Fruit fly (Drosophila melanogaster) whole organism, pupa: ENCODE results near the gene kdn.

ENCODE experiments used
- CG10348 ChIP-seq: fragments of 200-800 bp; sonication (Bioruptor generic); IDR thresholded peaks from 2 replicates; pipeline ENCODE4 v1.3.6; 2022; ENCODE audit warnings: missing biosample characterization, missing genetic modification characterization
- CG12605 ChIP-seq: fragments of 200-800 bp; sonication (Bioruptor generic); IDR thresholded peaks from 2 replicates; pipeline ENCODE4 v1.3.6; 2022; ENCODE audit warnings: missing biosample characterization, missing genetic modification characterization
- CG13204 ChIP-seq: fragments of 200-800 bp; sonication (Bioruptor generic); optimal IDR thresholded peaks from 2 replicates; lab custom pipeline; 2018; ENCODE audit warnings: missing biosample characterization, mild to moderate bottlenecking, missing genetic modification characterization, moderate library complexity
- CG14655 ChIP-seq: fragments of 200-800 bp; sonication (Bioruptor generic); optimal IDR thresholded peaks from 3 replicates; lab custom pipeline; 2017; ENCODE audit warnings: mild to moderate bottlenecking, missing biosample characterization, missing genetic modification reagents, missing genetic modification characterization
- CG15710 ChIP-seq: fragments of 200-800 bp; sonication (Bioruptor generic); optimal IDR thresholded peaks from 2 replicates; lab custom pipeline; 2018; ENCODE audit warnings: missing biosample characterization, mild to moderate bottlenecking, missing genetic modification characterization, moderate library complexity
- CG17806 ChIP-seq: fragments of 200-800 bp; sonication (Bioruptor generic); optimal IDR thresholded peaks from 2 replicates; lab custom pipeline; 2018; ENCODE audit warnings: missing biosample characterization, mild to moderate bottlenecking, missing genetic modification characterization, moderate library complexity
- CG32121 ChIP-seq: fragments of 200-800 bp; sonication (Bioruptor generic); IDR thresholded peaks from 2 replicates; pipeline ENCODE4 v1.3.6; 2022; ENCODE audit warnings: missing biosample characterization, missing genetic modification characterization
- CG34367 ChIP-seq: fragments of 200-800 bp; sonication (Bioruptor generic); optimal IDR thresholded peaks from 2 replicates; lab custom pipeline; 2018; ENCODE audit warnings: missing biosample characterization, mild to moderate bottlenecking, missing genetic modification characterization
- CG4496 ChIP-seq: fragments of 200-800 bp; sonication (Bioruptor generic); IDR thresholded peaks from 3 replicates; pipeline ENCODE4 v1.3.6; 2022; ENCODE audit warnings: missing biosample characterization, missing genetic modification characterization
- CG8159 ChIP-seq: fragments of 200-800 bp; sonication (Bioruptor generic); optimal IDR thresholded peaks from 3 replicates; lab custom pipeline; 2018; ENCODE audit warnings: missing biosample characterization, mild to moderate bottlenecking, missing genetic modification characterization, moderate library complexity
- CG8301 ChIP-seq: fragments of 200-800 bp; sonication (Bioruptor generic); optimal IDR thresholded peaks from 2 replicates; lab custom pipeline; 2018; ENCODE audit warnings: missing biosample characterization, mild to moderate bottlenecking, missing genetic modification characterization
- CG9948 ChIP-seq: fragments of 200-800 bp; sonication (Bioruptor generic); optimal IDR thresholded peaks from 2 replicates; lab custom pipeline; 2018; ENCODE audit warnings: missing biosample characterization, mild to moderate bottlenecking, missing genetic modification characterization, moderate library complexity
- D1 ChIP-seq: fragments of 200-800 bp; sonication (Bioruptor generic); optimal IDR thresholded peaks from 2 replicates; lab custom pipeline; 2018; ENCODE audit warnings: missing biosample characterization, mild to moderate bottlenecking, missing genetic modification characterization, moderate library complexity
- EcR ChIP-seq: fragments of 200-800 bp; sonication (Bioruptor generic); optimal IDR thresholded peaks from 3 replicates; lab custom pipeline; 2019; ENCODE audit warnings: missing biosample characterization, missing genetic modification characterization, mild to moderate bottlenecking, moderate library complexity, missing genetic modification reagents
- Ets98B ChIP-seq: fragments of 200-800 bp; sonication (Bioruptor generic); IDR thresholded peaks from 2 replicates; pipeline ENCODE4 v1.3.6; 2022; ENCODE audit warnings: missing biosample characterization, missing genetic modification characterization
- Pif1A ChIP-seq: fragments of 200-800 bp; sonication (Bioruptor generic); optimal IDR thresholded peaks from 3 replicates; lab custom pipeline; 2016; ENCODE audit warnings: missing biosample characterization, missing genetic modification characterization
- Pif1B ChIP-seq: fragments of 200-800 bp; sonication (Bioruptor generic); optimal IDR thresholded peaks from 3 replicates; lab custom pipeline; 2016; ENCODE audit warnings: missing biosample characterization, missing genetic modification characterization
- Snoo ChIP-seq: fragments of 200-800 bp; sonication (Bioruptor generic); optimal IDR thresholded peaks from 3 replicates; lab custom pipeline; 2017; ENCODE audit warnings: missing biosample characterization, mild to moderate bottlenecking, missing genetic modification characterization, inconsistent platforms
- fd96Ca ChIP-seq: fragments of 200-800 bp; sonication (Bioruptor generic); IDR thresholded peaks from 3 replicates; pipeline ENCODE4 v1.3.6; 2022; ENCODE audit warnings: missing biosample characterization, missing genetic modification characterization
- gl ChIP-seq: fragments of 200-800 bp; sonication (Bioruptor generic); optimal IDR thresholded peaks from 2 replicates; lab custom pipeline; 2018; ENCODE audit warnings: missing biosample characterization, mild to moderate bottlenecking, missing genetic modification characterization
- rn ChIP-seq: fragments of 200-800 bp; sonication (Bioruptor generic); IDR thresholded peaks from 2 replicates; pipeline ENCODE4 v1.3.6; 2022; ENCODE audit warnings: missing biosample characterization, missing genetic modification characterization

Gene kdn

dm6 chrX:6361215-6361614 lies 10.8 kb downstream of the kdn start:
- no peak for TF ChIP-seq CG4496 (GFP tag; lab: Robert Waterston, UW)
- no peak for TF ChIP-seq CG34367
- no peak for TF ChIP-seq D1 (tag; lab: Kevin White, UChicago)
- no peak for TF ChIP-seq CG12605
- TF ChIP-seq CG10348, result no peak
- no peak for TF ChIP-seq rn (GFP tag; lab: Robert Waterston, UW)
- TF ChIP-seq CG8301 (tag; lab: Kevin White, UChicago), result no peak
- no peak for TF ChIP-seq Pif1B (GFP tag; lab: Kevin White, UChicago)
- TF ChIP-seq EcR, result no peak
- no peak for TF ChIP-seq CG32121 (GFP tag; lab: Robert Waterston, UW)
- TF ChIP-seq CG9948 (tag; lab: Kevin White, UChicago), result no peak
- TF ChIP-seq CG15710, result no peak
- TF ChIP-seq, all 21 proteins: peak for 0

DNA sequence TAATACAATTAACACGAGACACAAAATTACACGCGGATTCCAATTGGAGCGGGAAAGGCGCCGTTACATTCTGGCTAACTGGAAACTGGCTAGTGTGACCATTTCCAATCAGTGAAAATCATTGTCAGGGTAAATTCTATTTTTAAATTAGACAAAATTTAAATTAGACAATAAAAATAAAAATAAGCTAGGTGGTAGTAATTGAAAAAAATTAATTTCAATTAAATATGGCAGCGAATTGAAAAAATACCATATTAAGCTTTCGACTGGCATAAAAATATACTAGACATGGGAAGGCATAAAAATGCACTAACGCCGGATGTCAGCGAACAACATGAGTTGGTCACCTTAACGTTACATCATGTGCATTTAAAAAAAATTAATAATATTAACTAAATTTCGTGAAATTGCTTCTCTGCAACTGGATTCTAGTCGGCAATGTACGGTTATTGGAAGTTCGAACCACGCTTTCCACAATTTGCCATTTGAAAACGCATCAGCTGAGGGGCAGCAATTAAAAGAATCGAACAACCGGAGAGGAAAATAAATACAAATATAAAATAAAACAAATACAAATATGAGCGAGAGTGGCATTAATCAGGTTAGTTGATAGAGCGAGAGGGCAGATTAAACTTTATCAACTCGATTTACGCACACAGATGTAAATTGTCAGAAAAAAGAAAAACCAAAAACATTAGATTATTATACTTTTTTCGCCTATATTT lies 15.4 kb downstream of the kdn start, which contains the start of the genes swa and Marf:
swa (minus strand) TSS at position 77 of the 725 bp plus-strand sequence.
Marf (plus strand) TSS at position 318 of the 725 bp plus-strand sequence.
- TF ChIP-seq CG10348 (no peak), D1 (tag; lab: Kevin White, UChicago) (no peak), CG4496 (GFP tag; lab: Robert Waterston, UW) (no peak), CG15710 (no peak), fd96Ca (no peak), Ets98B (GFP tag; lab: Robert Waterston, UW) (no peak), CG34367 (no peak), CG32121 (GFP tag; lab: Robert Waterston, UW) (no peak), CG12605 (no peak), CG9948 (tag; lab: Kevin White, UChicago) (no peak), Snoo (tag; lab: Kevin White, UChicago) (no peak), CG14655 (GFP tag; lab: Kevin White, UChicago) (no peak), Pif1A (no peak), gl (tag; lab: Kevin White, UChicago) (no peak), CG8301 (tag; lab: Kevin White, UChicago) (no peak), CG13204 (GFP tag; lab: Kevin White, UChicago) (no peak), EcR (no peak), rn (GFP tag; lab: Robert Waterston, UW) (no peak), CG8159 (no peak), CG17806 (tag; lab: Kevin White, UChicago) (no peak)

DNA sequence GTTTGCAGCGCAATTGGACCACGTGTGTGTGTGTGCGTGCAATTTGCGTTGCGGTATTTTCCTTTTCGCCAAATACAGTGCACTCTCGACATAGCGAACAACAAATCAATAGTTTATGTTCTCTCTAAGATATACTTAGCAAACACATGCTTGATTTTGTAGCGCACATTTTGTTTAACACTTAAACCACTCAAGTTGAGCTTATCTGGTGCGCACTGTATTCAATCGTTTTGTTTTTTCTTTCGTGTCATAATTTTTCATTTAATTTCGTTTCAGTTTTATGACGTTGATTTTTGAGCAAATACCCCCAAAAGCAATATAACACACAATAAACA lies 15.9 kb downstream of the kdn start:
- TF ChIP-seq CG15710 (peak; percentile 79), CG13204 (GFP tag; lab: Kevin White, UChicago) (no peak), Pif1B (GFP tag; lab: Kevin White, UChicago) (peak; percentile 81), CG17806 (tag; lab: Kevin White, UChicago) (peak; percentile 69), CG8301 (tag; lab: Kevin White, UChicago) (peak; percentile 88), D1 (tag; lab: Kevin White, UChicago) (no peak), CG9948 (tag; lab: Kevin White, UChicago) (peak; percentile 67), gl (tag; lab: Kevin White, UChicago) (peak; percentile 51), CG32121 (GFP tag; lab: Robert Waterston, UW) (peak; percentile 97), rn (GFP tag; lab: Robert Waterston, UW) (peak; percentile 88), Snoo (tag; lab: Kevin White, UChicago) (peak; percentile 90), Pif1A (peak; percentile 85), CG10348 (peak; percentile 80), CG34367 (peak; percentile 71), Ets98B (GFP tag; lab: Robert Waterston, UW) (peak; percentile 98), fd96Ca (peak; percentile 97), CG14655 (GFP tag; lab: Kevin White, UChicago) (peak; percentile 86), CG12605 (peak; percentile 92), CG8159 (peak; percentile 65), CG4496 (GFP tag; lab: Robert Waterston, UW) (peak; percentile 98), EcR (no peak)

dm6 chrX:6372769-6373197 lies 22.4 kb downstream of the kdn start, which contains the start of gene PpV:
Gene PpV (minus strand): TSS chrX:6372915.
- TF ChIP-seq CG8301 (tag; lab: Kevin White, UChicago) (no peak), Pif1A (no peak), CG10348 (no peak), CG15710 (peak; percentile 32), CG34367 (peak; percentile 13)

- TF ChIP-seq gl (tag; lab: Kevin White, UChicago) (no peak), CG8159 (peak; percentile 14), fd96Ca (peak; percentile 30; the same call in 1 of the 3 replicates)
- TF ChIP-seq, all 21 proteins: peak for 2
Observed at dm6 chrX:6375636-6376035, 25.2 kb downstream of the kdn start.

- TF ChIP-seq CG13204 (GFP tag; lab: Kevin White, UChicago), result no peak
- no peak for TF ChIP-seq CG10348
- TF ChIP-seq CG8301 (tag; lab: Kevin White, UChicago), result no peak
- no peak for TF ChIP-seq Ets98B (GFP tag; lab: Robert Waterston, UW)
- no peak for TF ChIP-seq CG14655 (GFP tag; lab: Kevin White, UChicago)
- TF ChIP-seq Pif1A, result no peak
- TF ChIP-seq CG34367, result no peak
- peak; percentile 12 for TF ChIP-seq CG8159
Observed at dm6 chrX:6376748-6377147, 26.3 kb downstream of the kdn start.
